Worm (Caenorhabditis elegans) whole organism, late embryonic: Measurements from ENCODE around the gene gro-1.

Experiments
- ama-1 ChIP-seq: fragments of 150-350 bp; optimal IDR thresholded peaks from 2 replicates; lab custom pipeline; 2014
- ceh-14 ChIP-seq: sonication (generic microtip); optimal IDR thresholded peaks from 2 replicates; lab custom pipeline; 2016; ENCODE audit warnings: missing genotype, missing genetic modification characterization, missing compliant biosample characterization
- nfya-1 ChIP-seq: sonication (generic microtip); optimal IDR thresholded peaks from 2 replicates; lab custom pipeline; 2017; ENCODE audit warnings: missing genetic modification characterization, mild to moderate bottlenecking, missing compliant biosample characterization, antibody characterized with exemption, moderate library complexity
- unc-86 ChIP-seq: sonication (generic microtip); optimal IDR thresholded peaks from 2 replicates; lab custom pipeline; 2016; ENCODE audit warnings: missing genetic modification characterization, missing compliant biosample characterization

DNA sequence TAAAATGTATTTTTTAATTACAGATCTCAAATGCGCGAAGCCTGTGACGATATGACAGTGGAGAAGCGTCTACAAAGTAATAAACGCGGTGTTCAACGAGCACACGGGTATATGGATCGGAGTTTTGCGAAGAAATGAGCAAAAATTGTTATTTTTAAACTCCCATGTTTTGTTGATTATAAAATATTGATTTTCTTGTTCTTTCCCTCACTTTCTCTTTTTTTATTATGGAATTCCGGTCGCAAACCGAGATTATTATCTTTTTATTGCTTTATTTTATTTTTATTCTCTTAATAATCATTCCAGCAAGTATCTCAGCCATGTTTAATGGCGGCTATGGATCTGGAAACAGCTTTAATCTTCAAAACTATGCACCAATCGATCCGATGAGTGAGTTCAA, 46.0 kb downstream of the gro-1 start, which contains the start of gene pqe-1:
- no peak for TF ChIP-seq unc-86 (tag; lab: Kevin White, UChicago)
- TF ChIP-seq ceh-14 (tag; lab: Kevin White, UChicago) = no peak
- TF ChIP-seq ama-1 (lab: Kevin White, UChicago) = no peak
- no peak for TF ChIP-seq nfya-1 (tag; lab: Kevin White, UChicago)
